Fruit fly (Drosophila melanogaster) whole organism, prepupa: ENCODE data around the gene CG17258.

Experiments used
- CG10631 ChIP-seq: fragments of 200-800 bp; sonication (Bioruptor generic); optimal IDR thresholded peaks from 2 replicates; lab custom pipeline; 2016; ENCODE audit warnings: missing biosample characterization, missing genetic modification characterization
- CG34406 ChIP-seq: fragments of 200-800 bp; sonication (Bioruptor generic); optimal IDR thresholded peaks from 3 replicates; lab custom pipeline; 2016; ENCODE audit warnings: missing biosample characterization, missing genetic modification characterization
- CG6163 ChIP-seq: fragments of 200-800 bp; sonication (Bioruptor generic); IDR thresholded peaks from 3 replicates; pipeline ENCODE4 v1.3.6; 2022; ENCODE audit warnings: missing biosample characterization, missing genetic modification characterization
- Ets96B ChIP-seq: fragments of 200-800 bp; optimal IDR thresholded peaks from 2 replicates; lab custom pipeline; 2019; ENCODE audit warnings: missing biosample characterization, mild to moderate bottlenecking, missing genetic modification characterization, moderate library complexity
- OdsH ChIP-seq: fragments of 200-800 bp; sonication (Bioruptor generic); optimal IDR thresholded peaks from 3 replicates; lab custom pipeline; 2016; ENCODE audit warnings: missing biosample characterization, missing genetic modification characterization
- Sox102F ChIP-seq: fragments of 200-800 bp; sonication (Bioruptor generic); optimal IDR thresholded peaks from 2 replicates; lab custom pipeline; 2016; ENCODE audit warnings: missing biosample characterization, mild to moderate bottlenecking, missing genetic modification characterization
- Sox14 ChIP-seq: fragments of 200-800 bp; sonication (Bioruptor generic); optimal IDR thresholded peaks from 3 replicates; lab custom pipeline; 2016; ENCODE audit warnings: missing biosample characterization, missing genetic modification characterization

dm6 chr2L:3059624-3059919 is 24.4 kb upstream of the CG17258 start:
- no peak for TF ChIP-seq Ets96B (tag; lab: Kevin White, UChicago)
- TF ChIP-seq CG6163 (GFP tag; lab: Robert Waterston, UW) = no peak
- no peak for TF ChIP-seq Sox14 (GFP tag; lab: Kevin White, UChicago)
- TF ChIP-seq CG10631 (GFP tag; lab: Kevin White, UChicago) = no peak
- TF ChIP-seq CG34406 (GFP tag; lab: Kevin White, UChicago) = no peak
- no peak for TF ChIP-seq Sox102F (GFP tag; lab: Kevin White, UChicago)
- no peak for TF ChIP-seq OdsH
